Worm (Caenorhabditis elegans) whole organism, L1 larva: ENCODE results near the gene skr-15.

Source experiments
- Y116A8C.19 ChIP-seq: sonication (generic microtip); optimal IDR thresholded peaks from 2 replicates; lab custom pipeline; 2016; ENCODE audit warnings: missing compliant biosample characterization, missing genetic modification characterization, borderline replicate concordance
- aha-1 ChIP-seq: fragments of 150-350 bp; optimal IDR thresholded peaks from 2 replicates; lab custom pipeline; 2014; ENCODE audit warnings: missing biosample characterization, missing genetic modification characterization
- aly-2 ChIP-seq: fragments of 150-350 bp; optimal IDR thresholded peaks from 2 replicates; lab custom pipeline; 2014; ENCODE audit warnings: missing biosample characterization, missing genetic modification characterization
- ceh-82 ChIP-seq, 3 experiments: fragments of 150-350 bp in 1 of 3; sonication (generic microtip) in 2 of 3; optimal IDR thresholded peaks; 2 replicates each; lab custom pipeline; 2014 to 2017; ENCODE audit warnings: missing biosample characterization in 3 of 3, missing genetic modification characterization in 3 of 3
- efl-1 ChIP-seq, 4 experiments: fragments of 150-350 bp; optimal IDR thresholded peaks in 3 of 4; peaks in 1 of 4; 1 replicate in 1 of 4; 2 replicates in 3 of 4; lab custom pipeline; 2014; ENCODE audit warnings: missing biosample characterization in 2 of 4, missing genetic modification characterization in 2 of 4, missing genetic modification reagents in 2 of 4
- fkh-8 ChIP-seq: sonication (generic microtip); optimal IDR thresholded peaks from 2 replicates; lab custom pipeline; 2016; ENCODE audit warnings: mild to moderate bottlenecking, missing genetic modification characterization, missing compliant biosample characterization
- mef-2 ChIP-seq: fragments of 150-350 bp; optimal IDR thresholded peaks from 2 replicates; lab custom pipeline; 2014; ENCODE audit warnings: missing biosample characterization, missing genetic modification characterization
- nhr-237 ChIP-seq: fragments of 150-350 bp; optimal IDR thresholded peaks from 2 replicates; lab custom pipeline; 2014; ENCODE audit warnings: missing biosample characterization, missing genetic modification characterization
- pag-3 ChIP-seq: sonication (generic microtip); optimal IDR thresholded peaks from 2 replicates; lab custom pipeline; 2017; ENCODE audit warnings: missing genetic modification characterization, mild to moderate bottlenecking, missing compliant biosample characterization, antibody characterized with exemption, borderline replicate concordance; ENCODE audit not compliant: insufficient read depth
- snu-23 ChIP-seq: sonication (generic microtip); optimal IDR thresholded peaks from 2 replicates; lab custom pipeline; 2016; ENCODE audit warnings: missing genetic modification characterization, missing compliant biosample characterization
- xbp-1 ChIP-seq: sonication (generic microtip); optimal IDR thresholded peaks from 2 replicates; lab custom pipeline; 2016; ENCODE audit warnings: missing genetic modification characterization, missing compliant biosample characterization
- zag-1 ChIP-seq: fragments of 150-350 bp; optimal IDR thresholded peaks from 2 replicates; lab custom pipeline; 2014; ENCODE audit warnings: missing biosample characterization, missing genetic modification characterization

- no peak for TF ChIP-seq nhr-237 (tag; lab: Kevin White, UChicago)
- TF ChIP-seq aha-1 (tag; lab: Kevin White, UChicago) = no peak
- TF ChIP-seq fkh-8 (tag; lab: Kevin White, UChicago) = no peak
- TF ChIP-seq zag-1 (tag; lab: Kevin White, UChicago) = no peak
- TF ChIP-seq aly-2 (tag; lab: Kevin White, UChicago) = no peak
- TF ChIP-seq xbp-1 = no peak
- TF ChIP-seq snu-23 = no peak
- TF ChIP-seq ceh-82 (tag; optimal IDR thresholded peaks at IDR 0.05; lab: Kevin White, UChicago) = no peak
- TF ChIP-seq mef-2 (tag; lab: Kevin White, UChicago) = no peak
- no peak for TF ChIP-seq efl-1 (optimal IDR thresholded peaks at IDR 0.05; lab: Kevin White, UChicago)
- no peak for TF ChIP-seq efl-1 (GFP tag; optimal IDR thresholded peaks at IDR 0.05 in 1 of 2; lab: Kevin White, UChicago)
- TF ChIP-seq Y116A8C.19 = no peak
- TF ChIP-seq pag-3 = no peak
Observed at ce11 chrII:3827801-3828200, 3.8 kb downstream of the skr-15 start, which contains the start of gene F54D10.8.
